Fruit fly (Drosophila melanogaster) whole organism, embryonic: ENCODE data around the gene Ac13E.
A peak's percentile ranks its signal among the peaks of the same experiment; 100 is the strongest.

Source experiments
- Atf6 ChIP-seq: fragments of 200-800 bp; sonication (Bioruptor generic); IDR thresholded peaks from 2 replicates; pipeline ENCODE4 v1.3.6; 2022; ENCODE audit warnings: missing biosample characterization, missing genetic modification characterization
- B-H2 ChIP-seq: fragments of 200-800 bp; sonication (Bioruptor generic); optimal IDR thresholded peaks from 2 replicates; lab custom pipeline; 2018; ENCODE audit warnings: missing biosample characterization, mild to moderate bottlenecking, missing genetic modification characterization
- C15 ChIP-seq: fragments of 200-800 bp; sonication (Bioruptor generic); IDR thresholded peaks from 3 replicates; pipeline ENCODE4 v1.3.6; 2022; ENCODE audit warnings: missing biosample characterization, missing genetic modification characterization
- CG10431 ChIP-seq: fragments of 200-800 bp; sonication (Bioruptor generic); optimal IDR thresholded peaks from 3 replicates; lab custom pipeline; 2018; ENCODE audit warnings: missing biosample characterization, mild to moderate bottlenecking, missing genetic modification characterization
- CG11398 ChIP-seq: fragments of 200-800 bp; sonication (Bioruptor generic); optimal IDR thresholded peaks from 2 replicates; lab custom pipeline; 2016; ENCODE audit warnings: missing biosample characterization, missing genetic modification characterization
- CG12659 ChIP-seq: fragments of 200-800 bp; sonication (Bioruptor generic); optimal IDR thresholded peaks from 3 replicates; lab custom pipeline; 2017; ENCODE audit warnings: mild to moderate bottlenecking, missing biosample characterization, missing genetic modification reagents, missing genetic modification characterization
- CG13287 ChIP-seq: fragments of 200-800 bp; sonication (Bioruptor generic); IDR thresholded peaks from 2 replicates; pipeline ENCODE4 v1.3.6; 2022; ENCODE audit warnings: missing biosample characterization, missing genetic modification characterization; ENCODE audit not compliant: partially characterized antibody
- CG13296 ChIP-seq: fragments of 200-800 bp; sonication (Bioruptor generic); optimal IDR thresholded peaks from 3 replicates; lab custom pipeline; 2018; ENCODE audit warnings: missing biosample characterization, mild to moderate bottlenecking, missing genetic modification characterization
- CG13624 ChIP-seq: fragments of 200-800 bp; sonication (Bioruptor generic); optimal IDR thresholded peaks from 2 replicates; lab custom pipeline; 2016; ENCODE audit warnings: missing biosample characterization, missing genetic modification characterization
- CG13775 ChIP-seq: fragments of 200-800 bp; sonication (Bioruptor generic); optimal IDR thresholded peaks from 3 replicates; lab custom pipeline; 2017; ENCODE audit warnings: missing biosample characterization, mild to moderate bottlenecking, missing genetic modification characterization
- CG14050 ChIP-seq: fragments of 200-800 bp; sonication (Bioruptor generic); IDR thresholded peaks from 3 replicates; pipeline ENCODE4 v1.3.6; 2022; ENCODE audit warnings: missing biosample characterization, missing genetic modification characterization
- CG14710 ChIP-seq: fragments of 200-800 bp; sonication (Bioruptor generic); optimal IDR thresholded peaks from 3 replicates; lab custom pipeline; 2019; ENCODE audit warnings: missing biosample characterization, mild to moderate bottlenecking, missing genetic modification characterization, moderate library complexity
- CG15696 ChIP-seq: fragments of 200-800 bp; sonication (Bioruptor generic); optimal IDR thresholded peaks from 2 replicates; lab custom pipeline; 2019; ENCODE audit warnings: missing biosample characterization, mild to moderate bottlenecking, missing genetic modification characterization, moderate library complexity
- CG18011 ChIP-seq: fragments of 200-800 bp; sonication (Bioruptor generic); optimal IDR thresholded peaks from 2 replicates; lab custom pipeline; 2017; ENCODE audit warnings: missing biosample characterization, missing genetic modification characterization, mild to moderate bottlenecking, moderate library complexity, missing genotype
- CG1832 ChIP-seq: fragments of 200-800 bp; sonication (Bioruptor generic); optimal IDR thresholded peaks from 2 replicates; lab custom pipeline; 2017; ENCODE audit warnings: missing biosample characterization, mild to moderate bottlenecking, missing genetic modification characterization, inconsistent platforms
- CG2129 ChIP-seq: fragments of 200-800 bp; sonication (Bioruptor generic); IDR thresholded peaks from 2 replicates; pipeline ENCODE4 v1.3.6; 2022; ENCODE audit warnings: missing biosample characterization, missing genetic modification characterization; ENCODE audit not compliant: partially characterized antibody
- CG30403 ChIP-seq: fragments of 200-800 bp; sonication (Bioruptor generic); optimal IDR thresholded peaks from 3 replicates; lab custom pipeline; 2016; ENCODE audit warnings: missing biosample characterization, missing genetic modification characterization
- CG34376 ChIP-seq: fragments of 200-800 bp; sonication (Bioruptor generic); optimal IDR thresholded peaks from 2 replicates; lab custom pipeline; 2018; ENCODE audit warnings: missing biosample characterization, mild to moderate bottlenecking, missing genetic modification characterization
- CG6791 ChIP-seq: fragments of 200-800 bp; sonication (Bioruptor generic); IDR thresholded peaks from 3 replicates; pipeline ENCODE4 v1.3.6; 2022; ENCODE audit warnings: missing biosample characterization, missing genetic modification characterization; ENCODE audit not compliant: partially characterized antibody
- CG6854 ChIP-seq: fragments of 200-800 bp; sonication (Bioruptor generic); optimal IDR thresholded peaks from 3 replicates; lab custom pipeline; 2017; ENCODE audit warnings: missing biosample characterization, mild to moderate bottlenecking, missing genetic modification characterization
- CG7271 ChIP-seq: fragments of 200-800 bp; sonication (Bioruptor generic); optimal IDR thresholded peaks from 2 replicates; lab custom pipeline; 2018; ENCODE audit warnings: missing biosample characterization, mild to moderate bottlenecking, missing genetic modification characterization, moderate library complexity
- CG7928 ChIP-seq: fragments of 200-800 bp; sonication (Bioruptor generic); optimal IDR thresholded peaks from 2 replicates; lab custom pipeline; 2017; ENCODE audit warnings: missing biosample characterization, mild to moderate bottlenecking, missing genetic modification characterization
- CG9437 ChIP-seq: fragments of 200-800 bp; sonication (Bioruptor generic); optimal IDR thresholded peaks from 2 replicates; lab custom pipeline; 2018; ENCODE audit warnings: missing biosample characterization, mild to moderate bottlenecking, missing genetic modification characterization
- CG9727 ChIP-seq: fragments of 200-800 bp; sonication (Bioruptor generic); optimal IDR thresholded peaks from 3 replicates; lab custom pipeline; 2017; ENCODE audit warnings: missing biosample characterization, mild to moderate bottlenecking, missing genetic modification characterization
- CG9797 ChIP-seq: fragments of 200-800 bp; sonication (Bioruptor generic); optimal IDR thresholded peaks from 3 replicates; lab custom pipeline; 2018; ENCODE audit warnings: missing biosample characterization, mild to moderate bottlenecking, missing genetic modification characterization
- Deaf1 ChIP-seq: fragments of 200-800 bp; optimal IDR thresholded peaks from 3 replicates; lab custom pipeline; 2019; ENCODE audit warnings: missing biosample characterization, mild to moderate bottlenecking, missing genetic modification characterization, moderate library complexity
- Dp ChIP-seq: fragments of 200-800 bp; sonication (Bioruptor generic); optimal IDR thresholded peaks from 2 replicates; lab custom pipeline; 2018; ENCODE audit warnings: missing biosample characterization, mild to moderate bottlenecking, missing genetic modification characterization, moderate library complexity
- Gug ChIP-seq: fragments of 200-800 bp; sonication (Bioruptor generic); IDR thresholded peaks from 4 replicates; pipeline ENCODE4 v1.3.6; 2022; ENCODE audit warnings: missing biosample characterization, missing genetic modification characterization
- HmgD ChIP-seq: fragments of 200-800 bp; sonication (Bioruptor generic); optimal IDR thresholded peaks from 3 replicates; lab custom pipeline; 2016; ENCODE audit warnings: missing biosample characterization, missing genetic modification characterization
- HmgZ ChIP-seq: fragments of 200-800 bp; sonication (Bioruptor generic); optimal IDR thresholded peaks from 2 replicates; lab custom pipeline; 2018; ENCODE audit warnings: missing biosample characterization, mild to moderate bottlenecking, missing genetic modification characterization
- Hr39 ChIP-seq: fragments of >200 bp; optimal IDR thresholded peaks from 2 replicates; lab custom pipeline; 2017
- Oaz ChIP-seq: fragments of 200-800 bp; sonication (Bioruptor generic); IDR thresholded peaks from 2 replicates; pipeline ENCODE4 v1.3.6; 2022; ENCODE audit warnings: missing biosample characterization, missing genetic modification characterization
- Vsx1 ChIP-seq: fragments of 200-800 bp; sonication (Bioruptor generic); optimal IDR thresholded peaks from 2 replicates; lab custom pipeline; 2017; ENCODE audit warnings: missing biosample characterization, mild to moderate bottlenecking, missing genetic modification characterization, missing genetic modification reagents
- aop ChIP-seq: fragments of 200-800 bp; sonication (Bioruptor generic); IDR thresholded peaks from 2 replicates; pipeline ENCODE4 v1.3.6; 2022; ENCODE audit warnings: missing biosample characterization, missing genetic modification characterization
- ara ChIP-seq: fragments of 200-800 bp; sonication (Bioruptor generic); IDR thresholded peaks from 2 replicates; pipeline ENCODE4 v1.3.6; 2022; ENCODE audit warnings: missing biosample characterization, missing genetic modification characterization
- btn ChIP-seq: fragments of 200-800 bp; sonication (Bioruptor generic); optimal IDR thresholded peaks from 2 replicates; lab custom pipeline; 2016; ENCODE audit warnings: missing biosample characterization, missing genetic modification characterization
- chif ChIP-seq, 2 experiments: fragments of 200-800 bp; sonication (Bioruptor generic); optimal IDR thresholded peaks; 3 replicates each; lab custom pipeline; 2016; ENCODE audit warnings: missing biosample characterization in 2 of 2, missing genetic modification characterization in 2 of 2
- dati ChIP-seq: fragments of 200-800 bp; sonication (Bioruptor generic); IDR thresholded peaks from 2 replicates; pipeline ENCODE4 v1.3.6; 2022; ENCODE audit warnings: missing biosample characterization, missing genetic modification characterization
- gsb ChIP-seq: fragments of 200-800 bp; sonication (Bioruptor generic); IDR thresholded peaks from 2 replicates; pipeline ENCODE4 v1.3.6; 2022; ENCODE audit warnings: missing biosample characterization, missing genetic modification characterization
- gsb-n ChIP-seq: fragments of 200-800 bp; sonication (Bioruptor generic); optimal IDR thresholded peaks from 3 replicates; lab custom pipeline; 2018; ENCODE audit warnings: missing biosample characterization, mild to moderate bottlenecking, missing genetic modification characterization
- hkb ChIP-seq, 2 experiments: fragments of 200-800 bp in 1 of 2; fragments of >200 bp in 1 of 2; sonication (Bioruptor generic) in 1 of 2; IDR thresholded peaks in 1 of 2; optimal IDR thresholded peaks in 1 of 2; 2 replicates each; pipeline versions ENCODE4 v1.3.6 to Lab custom; 2017 to 2022; ENCODE audit warnings: missing biosample characterization in 1 of 2, missing genetic modification characterization in 1 of 2
- lab ChIP-seq: fragments of 200-800 bp; sonication (Bioruptor generic); optimal IDR thresholded peaks from 3 replicates; lab custom pipeline; 2017; ENCODE audit warnings: missing biosample characterization, missing genetic modification characterization, mild to moderate bottlenecking, moderate library complexity, missing genetic modification reagents
- oc ChIP-seq: fragments of 200-800 bp; sonication (Bioruptor generic); optimal IDR thresholded peaks from 2 replicates; lab custom pipeline; 2018; ENCODE audit warnings: missing biosample characterization, mild to moderate bottlenecking, missing genetic modification characterization, moderate library complexity
- repo ChIP-seq: fragments of 200-800 bp; sonication (Bioruptor generic); optimal IDR thresholded peaks from 2 replicates; lab custom pipeline; 2016; ENCODE audit warnings: missing biosample characterization, missing genetic modification characterization
- sd ChIP-seq: fragments of 200-800 bp; sonication (Bioruptor generic); optimal IDR thresholded peaks from 3 replicates; lab custom pipeline; 2018; ENCODE audit warnings: missing biosample characterization, mild to moderate bottlenecking, missing genetic modification characterization, moderate library complexity
- sisA ChIP-seq: fragments of 200-800 bp; sonication (Bioruptor generic); IDR thresholded peaks from 2 replicates; pipeline ENCODE4 v1.3.6; 2022; ENCODE audit warnings: missing biosample characterization, missing genetic modification characterization
- stc ChIP-seq: fragments of 200-800 bp; sonication (Bioruptor generic); IDR thresholded peaks from 2 replicates; pipeline ENCODE4 v1.3.6; 2022; ENCODE audit warnings: missing biosample characterization, missing genetic modification characterization
- trh ChIP-seq: fragments of 200-800 bp; sonication (Bioruptor generic); optimal IDR thresholded peaks from 2 replicates; lab custom pipeline; 2016; ENCODE audit warnings: missing biosample characterization, missing genetic modification characterization
- vfl ChIP-seq: fragments of 200-800 bp; sonication (Bioruptor generic); optimal IDR thresholded peaks from 2 replicates; lab custom pipeline; 2016; ENCODE audit warnings: missing biosample characterization, missing genetic modification characterization

The Ac13E gene

dm6 chrX:15591721-15592491 lies 37.8 kb upstream of the Ac13E start (continued):
- TF ChIP-seq CG2129 (GFP tag; lab: Robert Waterston, UW) (no peak), Vsx1 (GFP tag; lab: Kevin White, UChicago) (no peak), CG6854 (no peak), oc (tag; lab: Kevin White, UChicago) (no peak), CG1832 (GFP tag; lab: Kevin White, UChicago) (no peak), CG10431 (no peak), CG18011 (GFP tag; lab: Kevin White, UChicago) (no peak), Oaz (GFP tag; lab: Robert Waterston, UW) (no peak), lab (peak; percentile 57), Atf6 (GFP tag; lab: Robert Waterston, UW) (peak; percentile 63), repo (GFP tag; lab: Kevin White, UChicago) (no peak), btn (GFP tag; lab: Kevin White, UChicago) (no peak), CG13296 (GFP tag; lab: Kevin White, UChicago) (peak; percentile 11), Hr39 (lab: Kevin White, UChicago) (no peak), sisA (GFP tag; lab: Robert Waterston, UW) (0 out of 2 replicates have a peak, but pooled peaks have one; percentile 24), gsb-n (tag; lab: Kevin White, UChicago) (peak; percentile 9), CG9437 (GFP tag; lab: Kevin White, UChicago) (no peak), vfl (GFP tag; lab: Kevin White, UChicago) (no peak), CG6791 (GFP tag; lab: Robert Waterston, UW) (no peak), trh (GFP tag; lab: Kevin White, UChicago) (no peak), CG14710 (peak; percentile 33), Gug (peak; percentile 44; the same call in 1 of the 4 replicates), C15 (GFP tag; lab: Robert Waterston, UW) (no peak), CG11398 (GFP tag; lab: Kevin White, UChicago) (peak; percentile 10), HmgZ (tag; lab: Kevin White, UChicago) (peak; percentile 1), CG9797 (GFP tag; lab: Kevin White, UChicago) (no peak), Dp (no peak), chif (GFP tag; optimal IDR thresholded peaks at IDR 0.05; lab: Kevin White, UChicago) (peak; percentile 21 to 44), B-H2 (GFP tag; lab: Kevin White, UChicago) (no peak), CG7271 (no peak), CG14050 (no peak), CG13287 (GFP tag; lab: Robert Waterston, UW) (no peak), dati (GFP tag; lab: Robert Waterston, UW) (no peak), CG9727 (GFP tag; lab: Kevin White, UChicago) (peak; percentile 54), CG15696 (peak; percentile 41), hkb (optimal IDR thresholded peaks at IDR 0.05; lab: Kevin White, UChicago) (no peak), hkb (GFP tag; IDR thresholded peaks at IDR 0.05; lab: Robert Waterston, UW) (peak; percentile 60; the same call in 1 of the 2 replicates), CG30403 (GFP tag; lab: Kevin White, UChicago) (peak; percentile 57), sd (tag; lab: Kevin White, UChicago) (no peak), aop (GFP tag; lab: Robert Waterston, UW) (no peak), stc (GFP tag; lab: Robert Waterston, UW) (peak; percentile 38), CG12659 (GFP tag; lab: Kevin White, UChicago) (peak; percentile 20), Deaf1 (tag; lab: Kevin White, UChicago) (no peak), CG7928 (GFP tag; lab: Kevin White, UChicago) (no peak), ara (GFP tag; lab: Robert Waterston, UW) (no peak), CG34376 (GFP tag; lab: Kevin White, UChicago) (no peak), CG13775 (GFP tag; lab: Kevin White, UChicago) (peak; percentile 36), gsb (GFP tag; lab: Robert Waterston, UW) (no peak), HmgD (GFP tag; lab: Kevin White, UChicago) (no peak), CG13624 (GFP tag; lab: Kevin White, UChicago) (no peak)
